Fruit fly (Drosophila melanogaster) whole organism, larva: ENCODE results near the gene cno.

Source experiments
- noc ChIP-seq: fragments of 200-800 bp; sonication (Bioruptor generic); optimal IDR thresholded peaks from 3 replicates; lab custom pipeline; 2019; ENCODE audit warnings: missing biosample characterization, mild to moderate bottlenecking, missing genetic modification characterization, moderate library complexity

cno gene

dm6 chr3R:5217278-5217714 lies at the start of gene cno:
cno (minus strand) TSS chr3R:5217456.
- no peak for TF ChIP-seq noc (tag; lab: Kevin White, UChicago)

- no peak for TF ChIP-seq noc (tag; lab: Kevin White, UChicago)
These were observed 49.0 kb upstream of the cno start for dm6 chr3R:5266282-5266681.

dm6 chr3R:5264251-5265098 lies 47.2 kb upstream of the cno start:
- peak; percentile 72 for TF ChIP-seq noc (tag; lab: Kevin White, UChicago)

dm6 chr3R:5263311-5264250 lies 46.3 kb upstream of the cno start:
- no peak for TF ChIP-seq noc (tag; lab: Kevin White, UChicago)

- no peak for TF ChIP-seq noc (tag; lab: Kevin White, UChicago)
These were observed 45.3 kb upstream of the cno start, which contains the start of gene Tim17a2 for dm6 chr3R:5262592-5262991. Tim17a2 (minus strand) TSS chr3R:5262692.

- TF ChIP-seq noc (tag; lab: Kevin White, UChicago) = no peak
These were observed 44.8 kb upstream of the cno start for dm6 chr3R:5261996-5262535.

- TF ChIP-seq noc (tag; lab: Kevin White, UChicago) = no peak
These were observed 44.0 kb upstream of the cno start for dm6 chr3R:5261262-5261661.

- no peak for TF ChIP-seq noc (tag; lab: Kevin White, UChicago)
These were observed 39.9 kb upstream of the cno start for dm6 chr3R:5257147-5257487.

dm6 chr3R:5256462-5257146 lies 39.3 kb upstream of the cno start, which contains the start of the genes Enoph and Hph:
Enoph (minus strand) TSS chr3R:5256681.
Hph (plus strand) TSS chr3R:5257037.
- TF ChIP-seq noc (tag; lab: Kevin White, UChicago) = peak; percentile 77

dm6 chr3R:5252853-5253252 lies 35.6 kb upstream of the cno start, which contains the start of gene CG1113:
CG1113 (plus strand) TSS chr3R:5253153.
- TF ChIP-seq noc (tag; lab: Kevin White, UChicago) = no peak

- peak; percentile 67 for TF ChIP-seq noc (tag; lab: Kevin White, UChicago)
These were observed 34.1 kb upstream of the cno start, which contains the start of gene CtsF for dm6 chr3R:5251243-5251865. CtsF (minus strand) TSS chr3R:5251745.

dm6 chr3R:5250530-5251242 lies 33.4 kb upstream of the cno start:
- peak; percentile 26 for TF ChIP-seq noc (tag; lab: Kevin White, UChicago)

- no peak for TF ChIP-seq noc (tag; lab: Kevin White, UChicago)
These were observed 32.1 kb upstream of the cno start for dm6 chr3R:5249308-5249707.

- TF ChIP-seq noc (tag; lab: Kevin White, UChicago) = no peak
These were observed 29.7 kb upstream of the cno start for dm6 chr3R:5246950-5247349.
